Worm (Caenorhabditis elegans) whole organism, young adult: ENCODE data around the gene Y41E3.6.

ENCODE experiments used
- B0019.2 ChIP-seq: fragments of 200-800 bp; sonication (Bioruptor generic); conservative IDR thresholded peaks from 2 replicates; pipeline ENCODE4 v1.3.6; 2022; ENCODE audit warnings: missing genetic modification reagents, missing genetic modification characterization, missing compliant biosample characterization
- B0035.1 ChIP-seq: sonication (generic microtip); optimal IDR thresholded peaks from 2 replicates; lab custom pipeline; 2016; ENCODE audit warnings: missing genetic modification characterization, mild to moderate bottlenecking, missing compliant biosample characterization, missing genotype, missing genetic modification reagents
- B0261.1 ChIP-seq: sonication (generic microtip); optimal IDR thresholded peaks from 2 replicates; lab custom pipeline; 2016; ENCODE audit warnings: mild to moderate bottlenecking, missing genetic modification characterization, moderate library complexity, missing compliant biosample characterization
- F33H1.4 ChIP-seq: fragments of 200-800 bp; sonication (Bioruptor generic); IDR thresholded peaks from 2 replicates; pipeline ENCODE4 v1.3.6; 2022; ENCODE audit warnings: missing genetic modification reagents, missing genetic modification characterization, missing compliant biosample characterization
- K11D2.4 ChIP-seq: fragments of 200-800 bp; sonication (Bioruptor generic); IDR thresholded peaks from 2 replicates; pipeline ENCODE4 v1.3.6; 2022; ENCODE audit warnings: missing genetic modification reagents, missing genetic modification characterization, missing compliant biosample characterization
- Y53G8AR.9 ChIP-seq: fragments of 200-800 bp; sonication (Bioruptor generic); conservative IDR thresholded peaks from 2 replicates; pipeline ENCODE4 v1.3.6; 2022; ENCODE audit warnings: missing genetic modification reagents, missing genetic modification characterization, missing compliant biosample characterization
- Y67H2A.10 ChIP-seq: fragments of 200-800 bp; sonication (Bioruptor generic); conservative IDR thresholded peaks from 2 replicates; pipeline ENCODE4 v1.3.6; 2022; ENCODE audit warnings: missing genetic modification reagents, missing genetic modification characterization, missing compliant biosample characterization
- ama-1 ChIP-seq, 3 experiments: fragments of 150-350 bp in 1 of 3; sonication (generic microtip) in 2 of 3; optimal IDR thresholded peaks; 2 replicates each; lab custom pipeline; 2014 to 2018; ENCODE audit warnings: missing biosample characterization in 2 of 3, missing genetic modification characterization in 2 of 3, missing genetic modification reagents in 2 of 3
- athp-1 ChIP-seq: sonication (generic microtip); optimal IDR thresholded peaks from 2 replicates; lab custom pipeline; 2017; ENCODE audit warnings: mild to moderate bottlenecking, missing genetic modification characterization, missing compliant biosample characterization
- attf-3 ChIP-seq: fragments of 200-800 bp; sonication (Bioruptor generic); conservative IDR thresholded peaks from 2 replicates; pipeline ENCODE4 v1.3.6; 2022; ENCODE audit warnings: missing genetic modification reagents, missing genetic modification characterization, missing compliant biosample characterization
- attf-5 ChIP-seq: fragments of 200-800 bp; sonication (Bioruptor generic); optimal IDR thresholded peaks from 2 replicates; lab custom pipeline; 2018; ENCODE audit warnings: mild to moderate bottlenecking, missing genetic modification characterization, missing compliant biosample characterization
- bed-1 ChIP-seq: fragments of 200-800 bp; sonication (Bioruptor generic); IDR thresholded peaks from 2 replicates; pipeline ENCODE4 v1.3.6; 2022; ENCODE audit warnings: missing genetic modification reagents, missing genetic modification characterization, missing compliant biosample characterization
- bed-2 ChIP-seq: fragments of 200-800 bp; sonication (Bioruptor generic); IDR thresholded peaks from 2 replicates; pipeline ENCODE4 v1.3.6; 2022; ENCODE audit warnings: missing genetic modification reagents, missing genetic modification characterization, missing compliant biosample characterization
- cebp-1 ChIP-seq, 2 experiments: fragments of 200-800 bp in 1 of 2; sonication (Bioruptor generic) in 1 of 2; sonication (generic microtip) in 1 of 2; IDR thresholded peaks in 1 of 2; optimal IDR thresholded peaks in 1 of 2; 2 replicates each; pipeline versions ENCODE4 v1.3.6 to Lab custom; 2017 to 2022; ENCODE audit warnings: missing compliant biosample characterization in 2 of 2, missing genetic modification characterization in 2 of 2, mild to moderate bottlenecking in 1 of 2, missing genetic modification reagents in 1 of 2, moderate library complexity in 1 of 2
- cebp-2 ChIP-seq: fragments of 200-800 bp; sonication (Bioruptor generic); IDR thresholded peaks from 2 replicates; pipeline ENCODE4 v1.3.6; 2022; ENCODE audit warnings: missing genetic modification characterization, missing compliant biosample characterization
- ceh-40 ChIP-seq: fragments of 200-800 bp; sonication (Bioruptor generic); IDR thresholded peaks from 2 replicates; pipeline ENCODE4 v1.3.6; 2022; ENCODE audit warnings: missing genetic modification characterization, missing compliant biosample characterization
- ceh-58 ChIP-seq: fragments of 200-800 bp; sonication (Bioruptor generic); IDR thresholded peaks from 2 replicates; pipeline ENCODE4 v1.3.6; 2022; ENCODE audit warnings: missing genetic modification characterization, missing compliant biosample characterization
- ceh-91 ChIP-seq: fragments of 200-800 bp; sonication (Bioruptor generic); IDR thresholded peaks from 2 replicates; pipeline ENCODE4 v1.3.6; 2022; ENCODE audit warnings: missing genetic modification reagents, missing genetic modification characterization, missing compliant biosample characterization
- dox-1 ChIP-seq: fragments of 200-800 bp; sonication (Bioruptor generic); IDR thresholded peaks from 2 replicates; pipeline ENCODE4 v1.3.6; 2022; ENCODE audit warnings: missing genetic modification reagents, missing genetic modification characterization, missing compliant biosample characterization
- dpl-1 ChIP-seq: fragments of 150-350 bp; optimal IDR thresholded peaks from 2 replicates; lab custom pipeline; 2014; ENCODE audit warnings: missing biosample characterization, missing genetic modification reagents, missing genetic modification characterization
- efl-1 ChIP-seq: fragments of 150-350 bp; optimal IDR thresholded peaks from 2 replicates; lab custom pipeline; 2014; ENCODE audit warnings: missing biosample characterization, missing genetic modification reagents, missing genetic modification characterization
- egl-18 ChIP-seq: fragments of 200-800 bp; sonication (Bioruptor generic); IDR thresholded peaks from 2 replicates; pipeline ENCODE4 v1.3.6; 2022; ENCODE audit warnings: missing genetic modification reagents, missing genetic modification characterization, missing compliant biosample characterization
- ets-4 ChIP-seq: fragments of 200-800 bp; sonication (Bioruptor generic); optimal IDR thresholded peaks from 2 replicates; lab custom pipeline; 2018; ENCODE audit warnings: mild to moderate bottlenecking, missing genetic modification characterization, missing compliant biosample characterization
- him-1 ChIP-seq: sonication (generic microtip); optimal IDR thresholded peaks from 2 replicates; lab custom pipeline; 2016; ENCODE audit warnings: missing genotype, missing genetic modification reagents, missing genetic modification characterization, missing compliant biosample characterization
- hmg-20 ChIP-seq: fragments of 200-800 bp; sonication (Bioruptor generic); IDR thresholded peaks from 2 replicates; pipeline ENCODE4 v1.3.6; 2022; ENCODE audit warnings: missing genetic modification reagents, missing genetic modification characterization, missing compliant biosample characterization
- hsf-1 ChIP-seq: fragments of 200-800 bp; sonication (Bioruptor generic); IDR thresholded peaks from 2 replicates; pipeline ENCODE4 v1.3.6; 2022; ENCODE audit warnings: missing genetic modification reagents, missing genetic modification characterization, missing compliant biosample characterization
- lag-1 ChIP-seq: fragments of 200-800 bp; sonication (Bioruptor generic); IDR thresholded peaks from 2 replicates; pipeline ENCODE4 v1.3.6; 2022; ENCODE audit warnings: missing genetic modification reagents, missing genetic modification characterization, missing compliant biosample characterization
- let-607 ChIP-seq, 2 experiments: fragments of 200-800 bp in 1 of 2; sonication (Bioruptor generic) in 1 of 2; sonication (generic microtip) in 1 of 2; optimal IDR thresholded peaks; 2 replicates each; lab custom pipeline; 2016 to 2018; ENCODE audit warnings: mild to moderate bottlenecking in 2 of 2, missing compliant biosample characterization in 2 of 2, missing genetic modification characterization in 2 of 2, moderate library complexity in 2 of 2, missing genotype in 1 of 2
- lin-40 ChIP-seq: sonication (generic microtip); optimal IDR thresholded peaks from 2 replicates; lab custom pipeline; 2016; ENCODE audit warnings: missing genetic modification characterization, mild to moderate bottlenecking, missing compliant biosample characterization, missing genotype, missing genetic modification reagents
- lin-54 ChIP-seq: fragments of 200-800 bp; sonication (Bioruptor generic); optimal IDR thresholded peaks from 2 replicates; lab custom pipeline; 2018; ENCODE audit warnings: mild to moderate bottlenecking, missing genetic modification characterization, missing compliant biosample characterization
- lir-1 ChIP-seq: fragments of 200-800 bp; sonication (Bioruptor generic); conservative IDR thresholded peaks from 2 replicates; pipeline ENCODE4 v1.3.6; 2022; ENCODE audit warnings: missing genetic modification reagents, missing genetic modification characterization, missing compliant biosample characterization
- lsy-27 ChIP-seq: sonication (generic microtip); optimal IDR thresholded peaks from 2 replicates; lab custom pipeline; 2017; ENCODE audit warnings: missing genetic modification characterization, mild to moderate bottlenecking, missing compliant biosample characterization, antibody characterized with exemption, missing genotype, borderline replicate concordance; ENCODE audit not compliant: insufficient read depth
- madf-3 ChIP-seq: fragments of 200-800 bp; sonication (Bioruptor generic); IDR thresholded peaks from 2 replicates; pipeline ENCODE4 v1.3.6; 2022; ENCODE audit warnings: missing genetic modification reagents, missing genetic modification characterization, missing compliant biosample characterization
- madf-8 ChIP-seq: fragments of 200-800 bp; sonication (Bioruptor generic); conservative IDR thresholded peaks from 2 replicates; pipeline ENCODE4 v1.3.6; 2022; ENCODE audit warnings: missing genetic modification reagents, missing genetic modification characterization, missing compliant biosample characterization
- mel-28 ChIP-seq: sonication (generic microtip); optimal IDR thresholded peaks from 2 replicates; lab custom pipeline; 2016; ENCODE audit warnings: borderline replicate concordance, mild to moderate bottlenecking, missing genetic modification characterization, missing compliant biosample characterization
- nfya-2 ChIP-seq: fragments of 200-800 bp; sonication (Bioruptor generic); IDR thresholded peaks from 2 replicates; pipeline ENCODE4 v1.3.6; 2022; ENCODE audit warnings: missing genetic modification reagents, missing genetic modification characterization, missing compliant biosample characterization
- nhr-179 ChIP-seq: sonication (generic microtip); optimal IDR thresholded peaks from 2 replicates; lab custom pipeline; 2016; ENCODE audit warnings: mild to moderate bottlenecking, missing genetic modification characterization, missing compliant biosample characterization
- nhr-27 ChIP-seq: fragments of 200-800 bp; sonication (Bioruptor generic); optimal IDR thresholded peaks from 2 replicates; lab custom pipeline; 2018; ENCODE audit warnings: mild to moderate bottlenecking, missing genetic modification characterization, moderate library complexity, missing compliant biosample characterization
- pha-4 ChIP-seq: fragments of 150-350 bp; sonication (generic microtip); optimal IDR thresholded peaks from 2 replicates; lab custom pipeline; 2014; ENCODE audit warnings: missing biosample characterization, missing genetic modification reagents, missing genetic modification characterization
- snpc-3.4 ChIP-seq: sonication (generic microtip); optimal IDR thresholded peaks from 2 replicates; lab custom pipeline; 2017; ENCODE audit warnings: missing genetic modification characterization, mild to moderate bottlenecking, missing compliant biosample characterization, antibody characterized with exemption, moderate library complexity, missing genotype, missing genetic modification reagents
- somi-1 ChIP-seq: fragments of 200-800 bp; sonication (Bioruptor generic); optimal IDR thresholded peaks from 2 replicates; lab custom pipeline; 2018; ENCODE audit warnings: mild to moderate bottlenecking, missing genetic modification characterization, missing compliant biosample characterization
- sptf-2 ChIP-seq: fragments of 200-800 bp; sonication (Bioruptor generic); optimal IDR thresholded peaks from 2 replicates; lab custom pipeline; 2018; ENCODE audit warnings: mild to moderate bottlenecking, missing genetic modification characterization, missing compliant biosample characterization
- xnd-1 ChIP-seq: sonication (generic microtip); optimal IDR thresholded peaks from 2 replicates; lab custom pipeline; 2016; ENCODE audit warnings: missing genotype, missing genetic modification reagents, missing genetic modification characterization, missing compliant biosample characterization
- zfh-2 ChIP-seq: fragments of 200-800 bp; sonication (Bioruptor generic); conservative IDR thresholded peaks from 2 replicates; pipeline ENCODE4 v1.3.6; 2022; ENCODE audit warnings: missing genetic modification reagents, missing genetic modification characterization, missing compliant biosample characterization
- zim-3 ChIP-seq: sonication (generic microtip); optimal IDR thresholded peaks from 2 replicates; lab custom pipeline; 2017; ENCODE audit warnings: mild to moderate bottlenecking, missing genetic modification characterization, moderate library complexity, missing compliant biosample characterization
- ztf-22 ChIP-seq: fragments of 200-800 bp; sonication (Bioruptor generic); optimal IDR thresholded peaks from 2 replicates; lab custom pipeline; 2018; ENCODE audit warnings: mild to moderate bottlenecking, missing genetic modification characterization, moderate library complexity, missing compliant biosample characterization
- ztf-6 ChIP-seq: fragments of 200-800 bp; sonication (Bioruptor generic); IDR thresholded peaks from 2 replicates; pipeline ENCODE4 v1.3.6; 2022; ENCODE audit warnings: missing genetic modification reagents, missing genetic modification characterization, missing compliant biosample characterization

Y41E3.6 gene

ce11 chrIV:15029565-15029964, 23.0 kb downstream of the Y41E3.6 start (continued):
- TF ChIP-seq sptf-2 (GFP tag; lab: Kevin White, UChicago): no peak
- no peak for TF ChIP-seq somi-1 (GFP tag; lab: Kevin White, UChicago)
- no peak for TF ChIP-seq let-607 (tag; optimal IDR thresholded peaks at IDR 0.05; lab: Kevin White, UChicago)
- TF ChIP-seq mel-28 (tag; lab: Kevin White, UChicago): no peak
- TF ChIP-seq hmg-20: no peak
- TF ChIP-seq ceh-91 (GFP tag; lab: Robert Waterston, UW): no peak
- no peak for TF ChIP-seq athp-1 (tag; lab: Kevin White, UChicago)
- no peak for TF ChIP-seq cebp-1 (GFP tag; IDR thresholded peaks at IDR 0.05; lab: Robert Waterston, UW)
- TF ChIP-seq cebp-1 (tag; optimal IDR thresholded peaks at IDR 0.05; lab: Kevin White, UChicago): no peak
- no peak for TF ChIP-seq ztf-22 (GFP tag; lab: Kevin White, UChicago)
- TF ChIP-seq dox-1: no peak
- TF ChIP-seq lir-1 (GFP tag; lab: Robert Waterston, UW): no peak
- no peak for TF ChIP-seq pha-4
- TF ChIP-seq attf-3: no peak
- no peak for TF ChIP-seq ama-1 (optimal IDR thresholded peaks at IDR 0.05; lab: Kevin White, UChicago)
- no peak for TF ChIP-seq ama-1 (GFP tag; optimal IDR thresholded peaks at IDR 0.05; lab: Kevin White, UChicago)
- no peak for TF ChIP-seq B0035.1 (tag; lab: Kevin White, UChicago)
- no peak for TF ChIP-seq ets-4 (GFP tag; lab: Kevin White, UChicago)
- no peak for TF ChIP-seq attf-5
- no peak for TF ChIP-seq nhr-179 (tag; lab: Kevin White, UChicago)
- TF ChIP-seq Y67H2A.10 (GFP tag; lab: Robert Waterston, UW): no peak
- no peak for TF ChIP-seq snpc-3.4 (tag; lab: Kevin White, UChicago)
- TF ChIP-seq B0261.1 (tag; lab: Kevin White, UChicago): no peak
- no peak for TF ChIP-seq egl-18
- TF ChIP-seq him-1 (tag; lab: Kevin White, UChicago): no peak
- no peak for TF ChIP-seq bed-1 (GFP tag; lab: Robert Waterston, UW)
- peak; percentile 70 for TF ChIP-seq efl-1 (GFP tag; lab: Kevin White, UChicago)
- TF ChIP-seq F33H1.4: no peak
- TF ChIP-seq madf-8 (GFP tag; lab: Robert Waterston, UW): peak; percentile 38; the same call in 1 of the 2 replicates
- TF ChIP-seq ceh-40 (GFP tag; lab: Robert Waterston, UW): no peak
- no peak for TF ChIP-seq bed-2 (GFP tag; lab: Robert Waterston, UW)
- TF ChIP-seq madf-3: no peak
- TF ChIP-seq dpl-1 (GFP tag; lab: Kevin White, UChicago): no peak
- TF ChIP-seq hsf-1: peak; percentile 33; the same call in 1 of the 2 replicates
- TF ChIP-seq lag-1: no peak
- no peak for TF ChIP-seq nfya-2 (GFP tag; lab: Robert Waterston, UW)
- TF ChIP-seq zim-3 (tag; lab: Kevin White, UChicago): no peak
- TF ChIP-seq nhr-27: no peak
- no peak for TF ChIP-seq K11D2.4 (GFP tag; lab: Robert Waterston, UW)
- TF ChIP-seq Y53G8AR.9: no peak
- TF ChIP-seq lin-54 (GFP tag; lab: Kevin White, UChicago): peak; percentile 18
- TF ChIP-seq lin-40 (tag; lab: Kevin White, UChicago): no peak
- TF ChIP-seq zfh-2 (GFP tag; lab: Robert Waterston, UW): no peak
- TF ChIP-seq xnd-1 (tag; lab: Kevin White, UChicago): peak; percentile 67
- no peak for TF ChIP-seq ceh-58 (GFP tag; lab: Robert Waterston, UW)
- TF ChIP-seq B0019.2 (GFP tag; lab: Robert Waterston, UW): no peak
- TF ChIP-seq lsy-27 (tag; lab: Kevin White, UChicago): no peak
- 0 out of 2 replicates have a peak, but pooled peaks have one; percentile 14 for TF ChIP-seq cebp-2 (GFP tag; lab: Robert Waterston, UW)
- no peak for TF ChIP-seq ztf-6 (GFP tag; lab: Robert Waterston, UW)
